Worm (Caenorhabditis elegans): ENCODE results near the gene R160.4.

The R160.4 gene

DNA sequence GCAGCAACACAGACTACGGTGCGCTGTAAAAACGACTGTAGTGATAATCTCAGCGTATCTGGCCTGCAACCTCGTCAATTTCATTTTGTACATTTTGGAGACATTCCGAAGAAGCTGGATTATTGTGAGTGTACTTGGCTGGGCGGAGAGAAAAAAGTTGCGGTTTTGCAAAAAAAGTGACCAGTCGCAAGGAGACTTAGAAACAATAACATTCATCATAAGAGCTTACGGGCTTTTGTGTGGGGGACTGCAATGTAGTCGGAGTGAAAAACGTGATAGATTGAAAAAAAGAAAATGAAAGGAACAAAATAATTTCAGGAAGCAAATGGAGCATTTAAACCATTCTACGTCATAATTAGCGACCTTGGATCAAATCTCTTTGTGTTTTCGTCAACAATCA lies 39.8 kb upstream of the R160.4 start:
- TF ChIP-seq zag-1 (tag; optimal IDR thresholded peaks at IDR 0.05) (peak; percentile 22), unc-55 (GFP tag; optimal IDR thresholded peaks at IDR 0.05) (peak; percentile 52), nhr-237 (tag; optimal IDR thresholded peaks at IDR 0.05) (no peak), nhr-129 (tag; optimal IDR thresholded peaks at IDR 0.05) (no peak), skn-1 (tag; optimal IDR thresholded peaks at IDR 0.05) (no peak), snpc-4 (tag; optimal IDR thresholded peaks at IDR 0.05) (no peak), nhr-11 (tag; optimal IDR thresholded peaks at IDR 0.05) (no peak), nhr-23 (tag; optimal IDR thresholded peaks at IDR 0.05) (no peak), ztf-11 (tag; optimal IDR thresholded peaks at IDR 0.05) (no peak), ztf-1 (GFP tag; conservative IDR thresholded peaks at IDR 0.05) (no peak), ama-1 (optimal IDR thresholded peaks at IDR 0.05) (no peak), nhr-12 (tag; optimal IDR thresholded peaks at IDR 0.05) (no peak), mab-5 (tag; optimal IDR thresholded peaks at IDR 0.05) (peak; percentile 76), alr-1 (tag; optimal IDR thresholded peaks at IDR 0.05) (no peak), ceh-82 (tag; optimal IDR thresholded peaks at IDR 0.05) (no peak), aly-2 (tag; optimal IDR thresholded peaks at IDR 0.05) (no peak), sem-4 (tag; optimal IDR thresholded peaks at IDR 0.05) (no peak), lin-13 (GFP tag; optimal IDR thresholded peaks at IDR 0.05) (no peak), F13H6.1 (tag; optimal IDR thresholded peaks at IDR 0.05) (no peak), R02D3.7 (tag; optimal IDR thresholded peaks at IDR 0.05) (no peak), elt-1 (tag; optimal IDR thresholded peaks at IDR 0.05) (no peak), ztf-4 (tag; optimal IDR thresholded peaks at IDR 0.05) (no peak), unc-39 (tag; optimal IDR thresholded peaks at IDR 0.05) (no peak), gmeb-1 (tag; optimal IDR thresholded peaks at IDR 0.05) (no peak), sma-9 (GFP tag; optimal IDR thresholded peaks at IDR 0.05) (no peak), sma-9 (tag; optimal IDR thresholded peaks at IDR 0.05) (no peak), lin-11 (tag; optimal IDR thresholded peaks at IDR 0.05) (no peak), nhr-10 (tag; optimal IDR thresholded peaks at IDR 0.05) (no peak)

DNA sequence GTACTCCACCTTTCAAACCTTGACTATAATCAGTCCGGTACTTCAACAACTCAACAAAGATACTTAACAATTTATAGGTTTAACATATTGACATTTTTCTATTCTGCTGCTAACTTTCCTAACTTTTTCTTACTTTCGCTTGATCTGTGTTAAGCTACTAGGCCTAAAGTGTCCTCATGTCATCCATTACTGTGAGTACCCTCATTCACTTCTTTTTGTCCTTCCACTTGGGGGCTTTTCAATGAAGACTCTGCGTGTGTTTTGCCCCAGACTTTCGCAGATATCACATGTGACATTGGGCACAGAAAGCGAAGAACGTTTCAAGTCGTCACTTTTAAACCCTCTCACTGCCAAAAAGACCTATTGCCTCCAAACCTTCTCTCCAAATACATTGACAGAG lies 36.0 kb upstream of the R160.4 start:
- TF ChIP-seq mdl-1 (tag; optimal IDR thresholded peaks at IDR 0.05) (peak in 1 of 2 experiments; percentile 24), mab-5 (tag; optimal IDR thresholded peaks at IDR 0.05) (peak; percentile 44), sma-9 (GFP tag; optimal IDR thresholded peaks at IDR 0.05) (peak; percentile 19), sma-9 (tag; optimal IDR thresholded peaks at IDR 0.05) (no peak), unc-55 (GFP tag; optimal IDR thresholded peaks at IDR 0.05) (peak; percentile 9), dmd-4 (tag; optimal IDR thresholded peaks at IDR 0.05) (no peak), zag-1 (tag; optimal IDR thresholded peaks at IDR 0.05) (peak; percentile 8)

DNA sequence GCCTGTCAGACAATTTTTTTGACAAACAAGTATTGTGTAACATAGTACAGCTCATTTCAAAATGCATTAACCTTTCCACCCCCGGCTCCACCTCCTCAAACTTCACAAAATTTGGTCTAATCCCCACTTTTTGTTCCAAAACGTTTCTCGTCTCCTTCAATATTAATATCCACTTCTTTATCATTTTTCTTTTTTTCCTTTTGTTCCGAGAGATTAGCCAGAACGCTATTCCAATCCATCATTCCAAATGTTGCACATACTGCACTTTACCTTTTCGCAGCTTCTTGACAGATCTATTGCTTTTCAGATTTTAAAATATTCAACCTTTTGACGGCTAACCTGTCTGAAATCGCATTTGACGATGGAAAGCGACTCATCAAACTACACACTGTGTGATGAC lies 34.2 kb upstream of the R160.4 start, which contains the start of gene D1079.1:
TSS of gene D1079.1 (plus strand) at position 301 of the 400 bp plus-strand sequence.
- no peak for TF ChIP-seq ceh-16 (tag; optimal IDR thresholded peaks at IDR 0.05)
- no peak for TF ChIP-seq mbf-1 (tag; optimal IDR thresholded peaks at IDR 0.05)
- no peak for TF ChIP-seq egl-27 (tag; optimal IDR thresholded peaks at IDR 0.05)
- TF ChIP-seq unc-55 (GFP tag; optimal IDR thresholded peaks at IDR 0.05): peak; percentile 31

DNA sequence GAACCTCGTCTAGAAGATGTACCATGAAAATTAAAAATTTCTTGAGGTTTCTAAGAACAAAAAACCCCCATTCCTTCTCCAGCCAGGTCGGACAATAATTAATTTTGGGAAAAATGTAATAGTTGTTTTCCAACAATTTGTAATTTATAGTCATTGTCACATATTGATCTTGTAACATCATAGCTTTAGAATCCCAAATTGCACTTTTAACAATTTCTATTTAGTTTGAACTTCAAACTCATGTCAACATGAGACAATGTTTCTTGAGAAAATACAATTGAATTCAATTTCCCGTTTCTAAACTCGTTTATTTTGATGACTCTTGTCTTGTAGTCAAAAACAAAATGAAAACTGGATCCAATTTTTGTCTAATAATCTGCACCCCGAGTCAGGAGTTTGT lies 31.6 kb upstream of the R160.4 start:
- TF ChIP-seq elt-3 (tag; optimal IDR thresholded peaks at IDR 0.05) (no peak), dmd-4 (tag; optimal IDR thresholded peaks at IDR 0.05) (no peak), unc-39 (tag; optimal IDR thresholded peaks at IDR 0.05) (no peak)

DNA sequence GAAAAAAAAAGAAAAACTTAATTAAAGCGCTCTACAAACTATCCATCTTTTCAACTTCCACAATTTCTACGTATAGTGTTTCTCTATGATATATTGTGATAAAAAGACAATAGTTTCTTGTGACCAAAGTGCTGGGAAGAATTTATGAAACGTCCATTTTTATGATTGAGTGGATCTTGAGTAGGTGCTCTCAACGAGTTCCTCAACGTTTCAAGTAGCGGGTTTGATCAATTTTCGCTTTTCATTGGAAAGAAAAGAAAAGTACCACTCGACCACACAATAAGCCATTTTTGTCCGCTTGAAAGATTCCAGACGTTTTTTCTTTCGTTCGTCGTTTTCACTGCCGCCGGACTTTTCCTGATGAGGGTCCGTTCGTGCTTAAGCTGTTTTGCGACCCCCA lies 28.8 kb upstream of the R160.4 start:
- TF ChIP-seq nhr-129 (tag; optimal IDR thresholded peaks at IDR 0.05): no peak
- no peak for TF ChIP-seq mbf-1 (tag; optimal IDR thresholded peaks at IDR 0.05)

DNA sequence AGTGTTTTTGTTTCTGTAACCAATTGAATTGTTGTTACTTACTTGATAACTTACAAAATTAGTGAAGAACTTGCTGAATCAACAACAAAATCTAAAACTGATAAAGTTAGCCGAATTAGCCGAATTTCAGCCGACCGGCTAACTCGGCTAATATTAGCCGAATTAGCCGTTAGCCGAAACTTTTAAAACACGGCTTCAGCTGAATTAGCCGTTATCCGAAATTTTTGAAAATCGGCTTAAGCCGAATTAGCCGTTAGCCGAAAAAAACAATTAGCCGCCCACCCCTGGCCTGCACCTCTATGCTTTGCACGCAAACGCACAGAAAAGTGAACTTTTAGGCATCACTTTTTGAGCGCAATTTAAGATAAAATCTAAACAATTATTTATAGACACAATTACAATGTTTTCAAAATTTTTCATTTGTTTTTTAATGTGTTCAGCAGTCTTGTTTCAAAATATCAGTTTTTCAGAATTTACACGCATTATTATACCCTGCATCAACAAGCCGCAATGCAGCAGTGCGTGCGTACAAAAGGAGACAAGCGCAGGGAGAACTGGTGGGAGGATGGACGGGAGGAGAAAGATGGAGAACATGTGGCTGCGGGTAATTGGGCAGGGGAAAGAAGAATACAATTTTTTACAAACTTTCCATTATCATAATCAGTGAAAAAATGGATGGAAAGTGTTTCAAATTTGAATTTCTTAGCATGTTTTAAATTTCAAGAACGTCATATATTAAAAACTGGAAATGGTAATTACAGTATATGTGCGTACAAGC lies 26.6 kb upstream of the R160.4 start:
- TF ChIP-seq R02D3.7 (tag; optimal IDR thresholded peaks at IDR 0.05) (no peak), lin-11 (tag; optimal IDR thresholded peaks at IDR 0.05) (no peak), nhr-129 (tag; optimal IDR thresholded peaks at IDR 0.05) (peak; percentile 82), nhr-11 (tag; optimal IDR thresholded peaks at IDR 0.05) (no peak), nhr-77 (tag; optimal IDR thresholded peaks at IDR 0.05) (no peak), ama-1 (optimal IDR thresholded peaks at IDR 0.05) (no peak), egl-27 (tag; optimal IDR thresholded peaks at IDR 0.05) (peak; percentile 63), nhr-10 (tag; optimal IDR thresholded peaks at IDR 0.05) (no peak), lsy-2 (tag; optimal IDR thresholded peaks at IDR 0.05) (peak; percentile 59 to 77), unc-39 (tag; optimal IDR thresholded peaks at IDR 0.05) (no peak), ztf-4 (tag; optimal IDR thresholded peaks at IDR 0.05) (no peak), sma-3 (GFP tag; optimal IDR thresholded peaks at IDR 0.05) (peak; percentile 82), dmd-4 (tag; optimal IDR thresholded peaks at IDR 0.05) (no peak), nhr-21 (tag; optimal IDR thresholded peaks at IDR 0.05) (peak; percentile 85), fos-1 (tag; optimal IDR thresholded peaks at IDR 0.05) (peak; percentile 64), sma-9 (GFP tag; optimal IDR thresholded peaks at IDR 0.05) (peak; percentile 47), sma-9 (tag; optimal IDR thresholded peaks at IDR 0.05) (no peak), elt-3 (tag; optimal IDR thresholded peaks at IDR 0.05) (no peak), nhr-6 (tag; optimal IDR thresholded peaks at IDR 0.05) (peak; percentile 49), sem-4 (tag; optimal IDR thresholded peaks at IDR 0.05) (peak; percentile 22), unc-62 (GFP tag; optimal IDR thresholded peaks at IDR 0.05) (no peak), gmeb-1 (tag; optimal IDR thresholded peaks at IDR 0.05) (peak; percentile 82), F13H6.1 (tag; optimal IDR thresholded peaks at IDR 0.05) (peak; percentile 79), elt-1 (tag; optimal IDR thresholded peaks at IDR 0.05) (no peak), mab-5 (tag; optimal IDR thresholded peaks at IDR 0.05) (peak; percentile 70), ceh-16 (tag; optimal IDR thresholded peaks at IDR 0.05) (no peak)
